Fruit fly (Drosophila melanogaster) whole organism, embryonic: Measurements from ENCODE around the gene CG10948.

ENCODE experiments used
- Antp ChIP-seq: fragments of 200-800 bp; sonication (Bioruptor generic); optimal IDR thresholded peaks from 3 replicates; lab custom pipeline; 2016; ENCODE audit warnings: missing biosample characterization, missing genetic modification characterization
- CG10209 ChIP-seq: fragments of 200-800 bp; sonication (Bioruptor generic); optimal IDR thresholded peaks from 3 replicates; lab custom pipeline; 2017; ENCODE audit warnings: missing biosample characterization, mild to moderate bottlenecking, missing genetic modification characterization, missing genetic modification reagents
- CG10366 ChIP-seq: fragments of 200-800 bp; sonication (Bioruptor generic); IDR thresholded peaks from 2 replicates; pipeline ENCODE4 v1.3.6; 2022; ENCODE audit warnings: missing biosample characterization, missing genetic modification characterization
- CG11723 ChIP-seq: fragments of 200-800 bp; sonication (Bioruptor generic); optimal IDR thresholded peaks from 2 replicates; lab custom pipeline; 2017; ENCODE audit warnings: missing biosample characterization, mild to moderate bottlenecking, missing genetic modification characterization
- CG12071 ChIP-seq: fragments of 200-800 bp; sonication (Bioruptor generic); optimal IDR thresholded peaks from 3 replicates; lab custom pipeline; 2018; ENCODE audit warnings: missing biosample characterization, mild to moderate bottlenecking, missing genetic modification characterization
- CG12659 ChIP-seq: fragments of 200-800 bp; sonication (Bioruptor generic); optimal IDR thresholded peaks from 3 replicates; lab custom pipeline; 2017; ENCODE audit warnings: mild to moderate bottlenecking, missing biosample characterization, missing genetic modification reagents, missing genetic modification characterization
- CG13296 ChIP-seq: fragments of 200-800 bp; sonication (Bioruptor generic); optimal IDR thresholded peaks from 3 replicates; lab custom pipeline; 2018; ENCODE audit warnings: missing biosample characterization, mild to moderate bottlenecking, missing genetic modification characterization
- CG1602 ChIP-seq: fragments of 200-800 bp; sonication (Bioruptor generic); optimal IDR thresholded peaks from 3 replicates; lab custom pipeline; 2016; ENCODE audit warnings: missing biosample characterization, missing genetic modification characterization
- CG16779 ChIP-seq: fragments of 200-800 bp; sonication (Bioruptor generic); IDR thresholded peaks from 2 replicates; pipeline ENCODE4 v1.3.6; 2022; ENCODE audit warnings: missing biosample characterization, missing genetic modification characterization
- CG17328 ChIP-seq: fragments of 200-800 bp; sonication (Bioruptor generic); IDR thresholded peaks from 2 replicates; pipeline ENCODE4 v1.3.6; 2022; ENCODE audit warnings: missing biosample characterization, missing genetic modification characterization
- CG17912 ChIP-seq: fragments of 200-800 bp; sonication (Bioruptor generic); optimal IDR thresholded peaks from 2 replicates; lab custom pipeline; 2018; ENCODE audit warnings: missing biosample characterization, mild to moderate bottlenecking, missing genetic modification characterization
- CG1792 ChIP-seq: fragments of 200-800 bp; sonication (Bioruptor generic); optimal IDR thresholded peaks from 2 replicates; lab custom pipeline; 2016; ENCODE audit warnings: missing biosample characterization, missing genetic modification characterization
- CG30020 ChIP-seq: fragments of 200-800 bp; optimal IDR thresholded peaks from 2 replicates; lab custom pipeline; 2019; ENCODE audit warnings: missing biosample characterization, mild to moderate bottlenecking, missing genetic modification characterization, moderate library complexity
- CG3065 ChIP-seq: fragments of 200-800 bp; sonication (Bioruptor generic); optimal IDR thresholded peaks from 2 replicates; lab custom pipeline; 2016; ENCODE audit warnings: missing biosample characterization, missing genetic modification characterization
- CG3163 ChIP-seq: fragments of 200-800 bp; sonication (Bioruptor generic); optimal IDR thresholded peaks from 3 replicates; lab custom pipeline; 2016; ENCODE audit warnings: missing biosample characterization, missing genetic modification characterization
- CG32772 ChIP-seq: fragments of 200-800 bp; sonication (Bioruptor generic); IDR thresholded peaks from 2 replicates; pipeline ENCODE4 v1.3.6; 2022; ENCODE audit warnings: missing biosample characterization, missing genetic modification characterization
- CG5245 ChIP-seq: fragments of 200-800 bp; sonication (Bioruptor generic); optimal IDR thresholded peaks from 3 replicates; lab custom pipeline; 2016; ENCODE audit warnings: missing biosample characterization, missing genetic modification characterization
- CG6791 ChIP-seq: fragments of 200-800 bp; sonication (Bioruptor generic); IDR thresholded peaks from 3 replicates; pipeline ENCODE4 v1.3.6; 2022; ENCODE audit warnings: missing biosample characterization, missing genetic modification characterization; ENCODE audit not compliant: partially characterized antibody
- CG7357 ChIP-seq: fragments of 200-800 bp; sonication (Bioruptor generic); IDR thresholded peaks from 3 replicates; pipeline ENCODE4 v1.3.6; 2022; ENCODE audit warnings: missing biosample characterization, missing genetic modification characterization
- CG7556 ChIP-seq: fragments of 200-800 bp; sonication (Bioruptor generic); optimal IDR thresholded peaks from 2 replicates; lab custom pipeline; 2017; ENCODE audit warnings: missing biosample characterization, mild to moderate bottlenecking, missing genetic modification characterization
- CG7839 ChIP-seq: fragments of 200-800 bp; sonication (Bioruptor generic); optimal IDR thresholded peaks from 3 replicates; lab custom pipeline; 2018; ENCODE audit warnings: missing biosample characterization, mild to moderate bottlenecking, missing genetic modification characterization, moderate library complexity
- Camta ChIP-seq: fragments of 200-800 bp; sonication (Bioruptor generic); optimal IDR thresholded peaks from 2 replicates; lab custom pipeline; 2016; ENCODE audit warnings: missing biosample characterization, missing genetic modification characterization
- D19A ChIP-seq: fragments of 200-800 bp; optimal IDR thresholded peaks from 3 replicates; lab custom pipeline; 2019; ENCODE audit warnings: missing biosample characterization, mild to moderate bottlenecking, missing genetic modification characterization, moderate library complexity
- Dbx ChIP-seq: fragments of 200-800 bp; sonication (Bioruptor generic); IDR thresholded peaks from 3 replicates; pipeline ENCODE4 v1.3.6; 2022; ENCODE audit warnings: missing biosample characterization, missing genetic modification characterization
- Elba2 ChIP-seq: fragments of 200-800 bp; sonication (Bioruptor generic); optimal IDR thresholded peaks from 3 replicates; lab custom pipeline; 2016; ENCODE audit warnings: missing biosample characterization, missing genetic modification characterization
- Hsf ChIP-seq: fragments of 200-800 bp; sonication (Bioruptor generic); optimal IDR thresholded peaks from 3 replicates; lab custom pipeline; 2016; ENCODE audit warnings: missing biosample characterization, missing genetic modification characterization
- Lim3 ChIP-seq: fragments of 200-800 bp; sonication (Bioruptor generic); IDR thresholded peaks from 2 replicates; pipeline ENCODE4 v1.3.6; 2022; ENCODE audit warnings: missing biosample characterization, missing genetic modification characterization
- Poxn ChIP-seq: fragments of 200-800 bp; sonication (Bioruptor generic); IDR thresholded peaks from 2 replicates; pipeline ENCODE4 v1.3.6; 2022; ENCODE audit warnings: missing biosample characterization, missing genetic modification characterization
- Ssrp ChIP-seq: fragments of 200-800 bp; sonication (Bioruptor generic); optimal IDR thresholded peaks from 2 replicates; lab custom pipeline; 2018; ENCODE audit warnings: missing biosample characterization, mild to moderate bottlenecking, missing genetic modification characterization, moderate library complexity
- al ChIP-seq: fragments of 200-800 bp; sonication (Bioruptor generic); IDR thresholded peaks from 2 replicates; pipeline ENCODE4 v1.3.6; 2022; ENCODE audit warnings: missing biosample characterization, missing genetic modification characterization
- aop ChIP-seq: fragments of 200-800 bp; sonication (Bioruptor generic); IDR thresholded peaks from 2 replicates; pipeline ENCODE4 v1.3.6; 2022; ENCODE audit warnings: missing biosample characterization, missing genetic modification characterization
- ap ChIP-seq: fragments of 200-800 bp; sonication (Bioruptor generic); IDR thresholded peaks from 2 replicates; pipeline ENCODE4 v1.3.6; 2022; ENCODE audit warnings: missing biosample characterization, missing genetic modification characterization
- corto ChIP-seq: fragments of 200-800 bp; sonication (Bioruptor generic); optimal IDR thresholded peaks from 2 replicates; lab custom pipeline; 2016; ENCODE audit warnings: missing biosample characterization, mild to moderate bottlenecking, missing genetic modification characterization, moderate library complexity
- dpn ChIP-seq, 2 experiments: fragments of 200-800 bp; sonication (Bioruptor generic); optimal IDR thresholded peaks; 3 replicates each; lab custom pipeline; 2016; ENCODE audit warnings: missing biosample characterization in 2 of 2, missing genetic modification characterization in 2 of 2
- fd3F ChIP-seq: fragments of 200-800 bp; sonication (Bioruptor generic); optimal IDR thresholded peaks from 2 replicates; lab custom pipeline; 2018; ENCODE audit warnings: missing biosample characterization, mild to moderate bottlenecking, missing genetic modification characterization, moderate library complexity
- gcm2 ChIP-seq: fragments of 200-800 bp; sonication (Bioruptor generic); optimal IDR thresholded peaks from 2 replicates; lab custom pipeline; 2016; ENCODE audit warnings: missing biosample characterization, missing genetic modification characterization
- gfzf ChIP-seq: fragments of 200-800 bp; sonication (Bioruptor generic); optimal IDR thresholded peaks from 2 replicates; lab custom pipeline; 2016; ENCODE audit warnings: missing biosample characterization, mild to moderate bottlenecking, missing genetic modification characterization, moderate library complexity
- her ChIP-seq: fragments of 200-800 bp; sonication (Bioruptor generic); optimal IDR thresholded peaks from 2 replicates; lab custom pipeline; 2016; ENCODE audit warnings: missing biosample characterization, missing genetic modification characterization
- jing ChIP-seq: fragments of 200-800 bp; sonication (Bioruptor generic); optimal IDR thresholded peaks from 2 replicates; lab custom pipeline; 2018; ENCODE audit warnings: missing biosample characterization, mild to moderate bottlenecking, missing genetic modification characterization
- mirr ChIP-seq: fragments of 200-800 bp; sonication (Bioruptor generic); optimal IDR thresholded peaks from 3 replicates; lab custom pipeline; 2018; ENCODE audit warnings: missing biosample characterization, mild to moderate bottlenecking, missing genetic modification characterization
- mld ChIP-seq: fragments of 200-800 bp; sonication (Bioruptor generic); IDR thresholded peaks from 3 replicates; pipeline ENCODE4 v1.3.6; 2022; ENCODE audit warnings: missing biosample characterization, missing genetic modification characterization; ENCODE audit not compliant: partially characterized antibody
- pb ChIP-seq: fragments of 200-800 bp; sonication (Bioruptor generic); optimal IDR thresholded peaks from 3 replicates; lab custom pipeline; 2016; ENCODE audit warnings: missing biosample characterization, missing genetic modification characterization
- psq ChIP-seq: fragments of 200-800 bp; sonication (Bioruptor generic); optimal IDR thresholded peaks from 2 replicates; lab custom pipeline; 2017; ENCODE audit warnings: missing biosample characterization, missing genetic modification characterization
- pzg ChIP-seq: fragments of 200-800 bp; sonication (Bioruptor generic); optimal IDR thresholded peaks from 3 replicates; lab custom pipeline; 2018; ENCODE audit warnings: missing biosample characterization, mild to moderate bottlenecking, missing genetic modification characterization, moderate library complexity
- sc ChIP-seq, 3 experiments: fragments of >200 bp in 2 of 3; fragments of 200-800 bp in 1 of 3; sonication (Bioruptor generic) in 1 of 3; optimal IDR thresholded peaks; 2 replicates in 2 of 3; 3 replicates in 1 of 3; lab custom pipeline; 2017; ENCODE audit warnings: mild to moderate bottlenecking in 1 of 3, missing biosample characterization in 1 of 3, missing genetic modification characterization in 1 of 3, missing genetic modification reagents in 1 of 3
- schlank ChIP-seq: fragments of 200-800 bp; sonication (Bioruptor generic); optimal IDR thresholded peaks from 2 replicates; lab custom pipeline; 2018; ENCODE audit warnings: missing biosample characterization, mild to moderate bottlenecking, missing genetic modification characterization
- scrt ChIP-seq: fragments of 200-800 bp; sonication (Bioruptor generic); optimal IDR thresholded peaks from 2 replicates; lab custom pipeline; 2018; ENCODE audit warnings: missing biosample characterization, mild to moderate bottlenecking, missing genetic modification characterization, moderate library complexity
- tin ChIP-seq: fragments of 200-800 bp; sonication (Bioruptor generic); optimal IDR thresholded peaks from 3 replicates; lab custom pipeline; 2016; ENCODE audit warnings: missing biosample characterization, missing genetic modification characterization
- trh ChIP-seq: fragments of 200-800 bp; sonication (Bioruptor generic); optimal IDR thresholded peaks from 2 replicates; lab custom pipeline; 2016; ENCODE audit warnings: missing biosample characterization, missing genetic modification characterization
- ttk ChIP-seq: fragments of 200-800 bp; sonication (Bioruptor generic); IDR thresholded peaks from 2 replicates; pipeline ENCODE4 v2.1.2; 2022; ENCODE audit warnings: missing biosample characterization, missing genetic modification characterization
- vnd ChIP-seq: fragments of 200-800 bp; sonication (Bioruptor generic); IDR thresholded peaks from 3 replicates; pipeline ENCODE4 v1.3.6; 2022; ENCODE audit warnings: missing biosample characterization, missing genetic modification characterization; ENCODE audit not compliant: partially characterized antibody

Gene CG10948

dm6 chr3L:12804730-12805170 lies 45.2 kb downstream of the CG10948 start, which contains the start of gene Atg1 (continued):
- TF ChIP-seq trh (no peak), CG6791 (GFP tag; lab: Robert Waterston, UW) (no peak; the same call in 2 of the 3 replicates), Lim3 (GFP tag; lab: Robert Waterston, UW) (no peak), CG10366 (no peak), CG3163 (peak; percentile 39), al (no peak), CG10209 (GFP tag; lab: Kevin White, UChicago) (no peak), CG7556 (GFP tag; lab: Kevin White, UChicago) (no peak), Antp (GFP tag; lab: Kevin White, UChicago) (no peak), schlank (no peak), CG30020 (tag; lab: Kevin White, UChicago) (no peak), Camta (GFP tag; lab: Kevin White, UChicago) (no peak), Dbx (GFP tag; lab: Robert Waterston, UW) (no peak; the same call in 2 of the 3 replicates), gfzf (peak; percentile 74), gcm2 (GFP tag; lab: Kevin White, UChicago) (no peak), jing (GFP tag; lab: Kevin White, UChicago) (no peak), CG3065 (no peak), aop (GFP tag; lab: Robert Waterston, UW) (0 out of 2 replicates have a peak, but pooled peaks have one; percentile 17), fd3F (no peak), vnd (GFP tag; lab: Robert Waterston, UW) (no peak), CG17328 (no peak), CG17912 (GFP tag; lab: Kevin White, UChicago) (no peak), ttk (GFP tag; lab: Robert Waterston, UW) (no peak), pzg (peak; percentile 62), CG11723 (GFP tag; lab: Kevin White, UChicago) (no peak), CG13296 (GFP tag; lab: Kevin White, UChicago) (peak; percentile 11), mld (GFP tag; lab: Robert Waterston, UW) (no peak), psq (no peak), CG7357 (GFP tag; lab: Robert Waterston, UW) (no peak), CG7839 (tag; lab: Kevin White, UChicago) (no peak), scrt (no peak), CG12071 (GFP tag; lab: Kevin White, UChicago) (peak; percentile 22), sc (optimal IDR thresholded peaks at IDR 0.05; lab: Kevin White, UChicago) (no peak), sc (GFP tag; optimal IDR thresholded peaks at IDR 0.05; lab: Kevin White, UChicago) (no peak), Elba2 (no peak), ap (GFP tag; lab: Robert Waterston, UW) (no peak), tin (GFP tag; lab: Kevin White, UChicago) (no peak), D19A (tag; lab: Kevin White, UChicago) (peak; percentile 13), CG1602 (GFP tag; lab: Kevin White, UChicago) (no peak), CG32772 (GFP tag; lab: Robert Waterston, UW) (no peak), Poxn (no peak), corto (GFP tag; lab: Kevin White, UChicago) (no peak), CG12659 (GFP tag; lab: Kevin White, UChicago) (peak; percentile 43), her (peak; percentile 51), CG1792 (GFP tag; lab: Kevin White, UChicago) (no peak), pb (GFP tag; lab: Kevin White, UChicago) (peak; percentile 9), dpn (GFP tag; optimal IDR thresholded peaks at IDR 0.05; lab: Kevin White, UChicago) (no peak), CG16779 (GFP tag; lab: Robert Waterston, UW) (no peak), mirr (GFP tag; lab: Kevin White, UChicago) (peak; percentile 7), Ssrp (tag; lab: Kevin White, UChicago) (no peak), CG5245 (GFP tag; lab: Kevin White, UChicago) (no peak), Hsf (GFP tag; lab: Kevin White, UChicago) (no peak)
